Worm (Caenorhabditis elegans) whole organism, L3 larva: ENCODE measurements around the gene srz-69.
A peak's percentile ranks its signal among the peaks of the same experiment; 100 is the strongest.

ENCODE experiments used
- R02D3.7 ChIP-seq: fragments of 150-350 bp; optimal IDR thresholded peaks from 2 replicates; lab custom pipeline; 2014; ENCODE audit warnings: missing biosample characterization, missing genetic modification characterization
- aly-2 ChIP-seq: fragments of 150-350 bp; optimal IDR thresholded peaks from 2 replicates; lab custom pipeline; 2014; ENCODE audit warnings: missing biosample characterization, missing genetic modification characterization
- ama-1 ChIP-seq: fragments of 150-350 bp; optimal IDR thresholded peaks from 2 replicates; lab custom pipeline; 2018
- ceh-16 ChIP-seq: sonication (generic microtip); optimal IDR thresholded peaks from 2 replicates; lab custom pipeline; 2017; ENCODE audit warnings: missing biosample characterization, missing genetic modification characterization
- ceh-28 ChIP-seq: fragments of 150-350 bp; optimal IDR thresholded peaks from 2 replicates; lab custom pipeline; 2014; ENCODE audit warnings: missing biosample characterization, missing genetic modification reagents, missing genetic modification characterization
- daf-12 ChIP-seq: fragments of 150-350 bp; optimal IDR thresholded peaks from 2 replicates; lab custom pipeline; 2014; ENCODE audit warnings: missing biosample characterization, missing genetic modification reagents, missing genetic modification characterization
- egl-5 ChIP-seq: fragments of 150-350 bp; optimal IDR thresholded peaks from 2 replicates; lab custom pipeline; 2017; ENCODE audit warnings: missing biosample characterization, missing genetic modification reagents, missing genetic modification characterization, inconsistent platforms
- elt-1 ChIP-seq: fragments of 150-350 bp; optimal IDR thresholded peaks from 2 replicates; lab custom pipeline; 2014; ENCODE audit warnings: missing biosample characterization, missing genetic modification characterization
- elt-2 ChIP-seq: sonication (generic microtip); optimal IDR thresholded peaks from 2 replicates; lab custom pipeline; 2016; ENCODE audit warnings: missing genetic modification reagents, mild to moderate bottlenecking, missing genetic modification characterization, missing compliant biosample characterization
- elt-3 ChIP-seq, 3 experiments: fragments of 150-350 bp in 1 of 3; sonication (generic microtip) in 2 of 3; optimal IDR thresholded peaks; 2 replicates in 2 of 3; 4 replicates in 1 of 3; lab custom pipeline; 2014 to 2017; ENCODE audit warnings: missing biosample characterization in 3 of 3, missing genetic modification characterization in 3 of 3
- eor-1 ChIP-seq, 2 experiments: fragments of 150-350 bp; optimal IDR thresholded peaks; 2 replicates each; lab custom pipeline; 2014 to 2018; ENCODE audit warnings: missing biosample characterization in 2 of 2, missing genetic modification characterization in 2 of 2
- fkh-2 ChIP-seq: fragments of 150-350 bp; optimal IDR thresholded peaks from 2 replicates; lab custom pipeline; 2014; ENCODE audit warnings: missing biosample characterization, missing genetic modification reagents, missing genetic modification characterization
- fos-1 ChIP-seq: fragments of 150-350 bp; optimal IDR thresholded peaks from 2 replicates; lab custom pipeline; 2014; ENCODE audit warnings: missing biosample characterization, missing genetic modification characterization
- hmg-11 ChIP-seq: sonication (generic microtip); optimal IDR thresholded peaks from 2 replicates; lab custom pipeline; 2016; ENCODE audit warnings: missing genetic modification characterization, missing compliant biosample characterization
- jun-1 ChIP-seq: fragments of 150-350 bp; optimal IDR thresholded peaks from 2 replicates; lab custom pipeline; 2014; ENCODE audit warnings: missing biosample characterization, missing genetic modification reagents, missing genetic modification characterization
- lin-15B ChIP-seq: fragments of 150-350 bp; optimal IDR thresholded peaks from 2 replicates; lab custom pipeline; 2014; ENCODE audit warnings: missing biosample characterization, missing genetic modification characterization
- lin-39 ChIP-seq: fragments of 150-350 bp; optimal IDR thresholded peaks from 2 replicates; lab custom pipeline; 2018; ENCODE audit warnings: missing biosample characterization, missing genetic modification reagents, missing genetic modification characterization
- mdl-1 ChIP-seq: fragments of 150-350 bp; optimal IDR thresholded peaks from 2 replicates; lab custom pipeline; 2014; ENCODE audit warnings: missing biosample characterization, missing genetic modification characterization
- mml-1 ChIP-seq: fragments of 150-350 bp; sonication (generic microtip); optimal IDR thresholded peaks from 3 replicates; lab custom pipeline; 2014; ENCODE audit warnings: missing biosample characterization, missing genetic modification characterization
- nfya-1 ChIP-seq: sonication (generic microtip); optimal IDR thresholded peaks from 2 replicates; lab custom pipeline; 2017; ENCODE audit warnings: missing genetic modification characterization, mild to moderate bottlenecking, missing compliant biosample characterization, antibody characterized with exemption, moderate library complexity; ENCODE audit not compliant: insufficient read depth
- nhr-11 ChIP-seq: fragments of 150-350 bp; optimal IDR thresholded peaks from 2 replicates; lab custom pipeline; 2014; ENCODE audit warnings: missing biosample characterization, missing genetic modification characterization
- nhr-12 ChIP-seq: fragments of 150-350 bp; optimal IDR thresholded peaks from 2 replicates; lab custom pipeline; 2014; ENCODE audit warnings: missing biosample characterization, missing genetic modification characterization
- nhr-23 ChIP-seq: fragments of 150-350 bp; optimal IDR thresholded peaks from 2 replicates; lab custom pipeline; 2014; ENCODE audit warnings: missing biosample characterization, missing genetic modification reagents, missing genetic modification characterization
- nhr-237 ChIP-seq: fragments of 150-350 bp; optimal IDR thresholded peaks from 2 replicates; lab custom pipeline; 2014; ENCODE audit warnings: missing biosample characterization, missing genetic modification characterization
- nhr-25 ChIP-seq: sonication (generic microtip); optimal IDR thresholded peaks from 2 replicates; lab custom pipeline; 2017; ENCODE audit warnings: missing biosample characterization, missing genetic modification characterization
- nhr-43 ChIP-seq: sonication (generic microtip); optimal IDR thresholded peaks from 2 replicates; lab custom pipeline; 2016; ENCODE audit warnings: mild to moderate bottlenecking, missing genetic modification characterization, missing compliant biosample characterization; ENCODE audit not compliant: poor library complexity, severe bottlenecking
- nhr-67 ChIP-seq: fragments of 150-350 bp; optimal IDR thresholded peaks from 2 replicates; lab custom pipeline; 2014; ENCODE audit warnings: missing biosample characterization, missing genetic modification characterization
- nhr-76 ChIP-seq: fragments of 150-350 bp; sonication (generic microtip); optimal IDR thresholded peaks from 5 replicates; lab custom pipeline; 2014; ENCODE audit warnings: missing biosample characterization, missing genetic modification characterization
- nhr-77 ChIP-seq: fragments of 150-350 bp; optimal IDR thresholded peaks from 2 replicates; lab custom pipeline; 2014; ENCODE audit warnings: missing biosample characterization, missing genetic modification characterization
- skn-1 ChIP-seq: fragments of 150-350 bp; optimal IDR thresholded peaks from 2 replicates; lab custom pipeline; 2014; ENCODE audit warnings: missing biosample characterization, missing genetic modification characterization
- snpc-4 ChIP-seq: fragments of 150-350 bp; optimal IDR thresholded peaks from 2 replicates; lab custom pipeline; 2014; ENCODE audit warnings: missing biosample characterization, missing genetic modification characterization
- tbx-2 ChIP-seq: sonication (generic microtip); optimal IDR thresholded peaks from 2 replicates; lab custom pipeline; 2016; ENCODE audit warnings: mild to moderate bottlenecking, missing genetic modification characterization, missing compliant biosample characterization
- unc-39 ChIP-seq: sonication (generic microtip); optimal IDR thresholded peaks from 4 replicates; lab custom pipeline; 2017; ENCODE audit warnings: missing biosample characterization, missing genetic modification characterization
- unc-62 ChIP-seq: fragments of 150-350 bp; sonication (generic microtip); optimal IDR thresholded peaks from 4 replicates; lab custom pipeline; 2014; ENCODE audit warnings: missing biosample characterization, missing genetic modification reagents, missing genetic modification characterization
- zag-1 ChIP-seq: fragments of 150-350 bp; optimal IDR thresholded peaks from 2 replicates; lab custom pipeline; 2014; ENCODE audit warnings: missing biosample characterization, missing genetic modification characterization
- ztf-11 ChIP-seq: fragments of 150-350 bp; optimal IDR thresholded peaks from 2 replicates; lab custom pipeline; 2014; ENCODE audit warnings: missing biosample characterization, missing genetic modification characterization
- ztf-4 ChIP-seq: fragments of 150-350 bp; optimal IDR thresholded peaks from 2 replicates; lab custom pipeline; 2014; ENCODE audit warnings: missing biosample characterization, missing genetic modification characterization

Gene srz-69

ce11 chrIV:3520957-3521356, 43.9 kb upstream of the srz-69 start (continued):
- TF ChIP-seq zag-1 (tag; lab: Kevin White, UChicago) (no peak), nhr-76 (tag; lab: Kevin White, UChicago) (no peak), fos-1 (tag; lab: Kevin White, UChicago) (no peak), aly-2 (tag; lab: Kevin White, UChicago) (no peak), ztf-11 (tag; lab: Kevin White, UChicago) (no peak), ceh-28 (tag; lab: Kevin White, UChicago) (no peak), nhr-12 (tag; lab: Kevin White, UChicago) (no peak), jun-1 (tag; lab: Kevin White, UChicago) (no peak), snpc-4 (tag; lab: Kevin White, UChicago) (no peak), lin-39 (peak; percentile 27), nhr-23 (tag; lab: Kevin White, UChicago) (no peak), ceh-16 (no peak), ztf-4 (tag; lab: Kevin White, UChicago) (no peak), elt-3 (tag; optimal IDR thresholded peaks at IDR 0.05; lab: Kevin White, UChicago) (no peak)

DNA sequence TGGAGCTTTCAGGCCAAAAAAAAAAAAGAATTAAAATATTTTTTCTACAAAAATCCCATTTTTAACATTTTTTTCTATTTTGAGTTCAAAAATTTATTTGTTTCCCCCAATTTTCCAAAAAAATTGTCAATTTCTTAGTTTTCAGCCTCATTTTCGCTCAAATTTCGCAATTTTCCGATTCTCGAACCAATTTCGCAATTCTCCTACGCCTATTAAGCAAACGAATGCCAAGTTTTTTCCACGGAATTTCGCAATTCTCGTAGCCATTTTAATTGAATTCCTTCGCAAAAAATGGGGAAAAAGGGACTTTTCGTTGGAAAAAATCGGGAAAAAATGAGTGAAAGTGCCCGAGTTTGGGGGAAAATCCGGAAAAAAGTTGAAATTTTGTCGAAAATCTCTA, 43.4 kb upstream of the srz-69 start:
- TF ChIP-seq lin-39 (peak; percentile 13), elt-2 (tag; lab: Kevin White, UChicago) (no peak)
- TF ChIP-seq, all 47 proteins: peak for 1

DNA sequence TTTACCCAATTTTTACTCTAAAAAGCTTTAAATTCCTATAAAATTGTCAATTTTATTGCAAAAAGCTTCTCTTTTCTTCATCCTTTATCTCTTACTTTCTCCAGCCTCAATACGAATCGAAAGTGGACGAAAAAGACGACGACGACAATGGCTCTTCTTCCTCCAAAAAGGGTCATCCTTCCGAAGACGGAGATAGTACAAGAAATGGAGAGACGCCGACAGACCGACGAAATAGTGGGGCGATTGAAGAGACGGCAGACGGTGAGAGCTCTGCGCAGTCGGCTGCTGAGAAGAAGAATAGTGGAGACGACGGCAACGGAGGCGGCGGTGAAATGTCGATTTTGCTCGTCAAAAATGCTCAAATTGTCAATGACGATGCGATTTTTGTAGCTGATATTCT, 42.3 kb upstream of the srz-69 start:
- peak; percentile 95 for TF ChIP-seq snpc-4 (tag; lab: Kevin White, UChicago)
- TF ChIP-seq lin-39: peak; percentile 24
- TF ChIP-seq ceh-28 (tag; lab: Kevin White, UChicago): peak; percentile 28
- TF ChIP-seq mdl-1 (tag; lab: Kevin White, UChicago): no peak
- TF ChIP-seq nhr-23 (tag; lab: Kevin White, UChicago): peak; percentile 30
- TF ChIP-seq egl-5: no peak
- TF ChIP-seq nhr-25: no peak
- no peak for TF ChIP-seq elt-3 (tag; optimal IDR thresholded peaks at IDR 0.05; lab: Kevin White, UChicago)
- TF ChIP-seq hmg-11 (tag; lab: Kevin White, UChicago): peak; percentile 67
- TF ChIP-seq tbx-2: no peak
- TF ChIP-seq lin-15B (tag; lab: Kevin White, UChicago): peak; percentile 1
- TF ChIP-seq nfya-1: peak; percentile 63
- TF ChIP-seq jun-1 (tag; lab: Kevin White, UChicago): no peak
- TF ChIP-seq nhr-67: no peak
- no peak for TF ChIP-seq eor-1 (tag; optimal IDR thresholded peaks at IDR 0.05; lab: Kevin White, UChicago)
- no peak for TF ChIP-seq nhr-12 (tag; lab: Kevin White, UChicago)
- TF ChIP-seq, all 47 proteins: peak for 7

DNA sequence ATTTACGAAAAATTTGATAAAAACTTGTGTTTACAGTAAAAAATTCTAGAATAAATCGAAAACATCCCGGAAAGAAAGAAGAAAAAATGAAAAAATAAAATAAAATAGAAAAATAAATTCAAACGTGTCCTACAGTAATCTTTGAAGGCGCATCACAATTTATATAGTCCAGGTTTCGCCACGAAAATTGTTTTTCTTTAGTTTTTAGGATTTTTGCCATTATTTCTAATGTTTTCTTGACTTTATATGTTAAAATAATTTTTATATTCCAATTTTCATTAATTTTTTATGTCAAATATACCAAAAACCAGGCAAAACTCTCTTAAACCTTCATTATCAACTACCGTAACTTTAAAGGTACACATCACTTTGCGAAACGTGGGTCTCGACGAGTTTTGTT, 40.6 kb upstream of the srz-69 start:
- TF ChIP-seq jun-1 (tag; lab: Kevin White, UChicago) (no peak), R02D3.7 (tag; lab: Kevin White, UChicago) (no peak), nhr-237 (tag; lab: Kevin White, UChicago) (no peak), elt-2 (tag; lab: Kevin White, UChicago) (no peak), fos-1 (tag; lab: Kevin White, UChicago) (no peak), ztf-4 (tag; lab: Kevin White, UChicago) (no peak), zag-1 (tag; lab: Kevin White, UChicago) (no peak), unc-62 (GFP tag; lab: Kevin White, UChicago) (no peak), mdl-1 (tag; lab: Kevin White, UChicago) (no peak), nhr-76 (tag; lab: Kevin White, UChicago) (no peak), unc-39 (tag; lab: Kevin White, UChicago) (no peak), elt-3 (tag; optimal IDR thresholded peaks at IDR 0.05; lab: Kevin White, UChicago) (no peak), ceh-28 (tag; lab: Kevin White, UChicago) (no peak), tbx-2 (no peak), elt-1 (tag; lab: Kevin White, UChicago) (no peak), nhr-43 (tag; lab: Kevin White, UChicago) (no peak), nhr-23 (tag; lab: Kevin White, UChicago) (no peak), nhr-11 (no peak), ama-1 (lab: Kevin White, UChicago) (no peak)

ce11 chrIV:3516586-3516985, 39.6 kb upstream of the srz-69 start, which contains the start of gene unc-33:
Gene unc-33, plus strand, starts transcription at chrIV:3516886.
- TF ChIP-seq ztf-4 (tag; lab: Kevin White, UChicago): no peak
- no peak for TF ChIP-seq nfya-1
- TF ChIP-seq egl-5: no peak
- TF ChIP-seq nhr-43 (tag; lab: Kevin White, UChicago): no peak
- TF ChIP-seq lin-39: no peak
- TF ChIP-seq snpc-4 (tag; lab: Kevin White, UChicago): no peak
- TF ChIP-seq mml-1: no peak
- no peak for TF ChIP-seq tbx-2
- TF ChIP-seq skn-1 (tag; lab: Kevin White, UChicago): no peak
- no peak for TF ChIP-seq nhr-25
- TF ChIP-seq daf-12 (tag; lab: Kevin White, UChicago): no peak
- no peak for TF ChIP-seq nhr-77
- TF ChIP-seq aly-2 (tag; lab: Kevin White, UChicago): no peak
- no peak for TF ChIP-seq fkh-2 (tag; lab: Kevin White, UChicago)
- TF ChIP-seq ceh-28 (tag; lab: Kevin White, UChicago): no peak
- no peak for TF ChIP-seq nhr-76 (tag; lab: Kevin White, UChicago)
